Worm (Caenorhabditis elegans) whole organism, L4/young adult: ENCODE data around the gene col-76.

Source experiments
- dao-5 ChIP-seq: sonication (generic microtip); optimal IDR thresholded peaks from 2 replicates; lab custom pipeline; 2016; ENCODE audit warnings: missing genotype, missing genetic modification characterization, moderate library complexity, missing compliant biosample characterization
- him-1 ChIP-seq: sonication (generic microtip); optimal IDR thresholded peaks from 2 replicates; lab custom pipeline; 2016; ENCODE audit warnings: missing genotype, missing genetic modification reagents, missing genetic modification characterization, missing compliant biosample characterization

ce11 chrII:8193922-8194321, 10.2 kb upstream of the col-76 start:
- TF ChIP-seq him-1 = no peak
- TF ChIP-seq dao-5 (tag; lab: Kevin White, UChicago) = no peak
